Worm (Caenorhabditis elegans) whole organism, L1 larva: Measurements from ENCODE around the gene K09E9.3.

Experiments used
- alr-1 ChIP-seq: fragments of 200-800 bp; sonication (Bioruptor generic); optimal IDR thresholded peaks from 2 replicates; lab custom pipeline; 2018; ENCODE audit warnings: borderline replicate concordance, mild to moderate bottlenecking, missing genetic modification characterization, missing compliant biosample characterization
- ama-1 ChIP-seq: fragments of 150-350 bp; optimal IDR thresholded peaks from 2 replicates; lab custom pipeline; 2014
- ceh-63 ChIP-seq: fragments of 200-800 bp; sonication (Bioruptor generic); optimal IDR thresholded peaks from 2 replicates; lab custom pipeline; 2018; ENCODE audit warnings: mild to moderate bottlenecking, missing genetic modification characterization, missing compliant biosample characterization
- ceh-8 ChIP-seq: fragments of 200-800 bp; sonication (Bioruptor generic); optimal IDR thresholded peaks from 2 replicates; lab custom pipeline; 2018; ENCODE audit warnings: mild to moderate bottlenecking, missing genetic modification characterization, moderate library complexity, missing compliant biosample characterization
- ceh-82 ChIP-seq, 3 experiments: fragments of 150-350 bp in 1 of 3; sonication (generic microtip) in 2 of 3; optimal IDR thresholded peaks; 2 replicates each; lab custom pipeline; 2014 to 2017; ENCODE audit warnings: missing biosample characterization in 3 of 3, missing genetic modification characterization in 3 of 3
- ceh-88 ChIP-seq: fragments of 200-800 bp; sonication (Bioruptor generic); IDR thresholded peaks from 2 replicates; pipeline ENCODE4 v1.3.6; 2022; ENCODE audit warnings: missing genetic modification characterization, missing compliant biosample characterization
- ceh-90 ChIP-seq: sonication (generic microtip); optimal IDR thresholded peaks from 2 replicates; lab custom pipeline; 2016; ENCODE audit warnings: missing genetic modification characterization, missing compliant biosample characterization
- ces-1 ChIP-seq: fragments of 150-350 bp; optimal IDR thresholded peaks from 2 replicates; lab custom pipeline; 2014; ENCODE audit warnings: missing biosample characterization, missing genetic modification reagents, missing genetic modification characterization
- dsc-1 ChIP-seq: sonication (generic microtip); optimal IDR thresholded peaks from 2 replicates; lab custom pipeline; 2016; ENCODE audit warnings: mild to moderate bottlenecking, missing genetic modification characterization, missing compliant biosample characterization
- egl-13 ChIP-seq: sonication (generic microtip); optimal IDR thresholded peaks from 2 replicates; lab custom pipeline; 2016; ENCODE audit warnings: missing genotype, missing genetic modification reagents, missing genetic modification characterization, missing compliant biosample characterization
- ets-5 ChIP-seq: fragments of 200-800 bp; sonication (Bioruptor generic); IDR thresholded peaks from 2 replicates; pipeline ENCODE4 v1.3.6; 2022; ENCODE audit warnings: missing genetic modification characterization, missing compliant biosample characterization
- fkh-4 ChIP-seq: sonication (generic microtip); optimal IDR thresholded peaks from 2 replicates; lab custom pipeline; 2016; ENCODE audit warnings: missing compliant biosample characterization, missing genetic modification characterization, borderline replicate concordance
- fkh-8 ChIP-seq: sonication (generic microtip); optimal IDR thresholded peaks from 2 replicates; lab custom pipeline; 2016; ENCODE audit warnings: mild to moderate bottlenecking, missing genetic modification characterization, missing compliant biosample characterization
- isw-1 ChIP-seq: fragments of 200-800 bp; sonication (Bioruptor generic); IDR thresholded peaks from 2 replicates; pipeline ENCODE4 v1.3.6; 2022; ENCODE audit warnings: missing genetic modification characterization, missing compliant biosample characterization
- lin-14 ChIP-seq: fragments of 200-800 bp; sonication (Bioruptor generic); optimal IDR thresholded peaks from 2 replicates; lab custom pipeline; 2018; ENCODE audit warnings: mild to moderate bottlenecking, missing genetic modification characterization, moderate library complexity, missing compliant biosample characterization
- lin-15B ChIP-seq: fragments of 150-350 bp; sonication (generic microtip); optimal IDR thresholded peaks from 3 replicates; lab custom pipeline; 2014; ENCODE audit warnings: missing biosample characterization, missing genetic modification characterization
- lin-35 ChIP-seq, 2 experiments: fragments of 150-350 bp; optimal IDR thresholded peaks; 2 replicates each; lab custom pipeline; 2014; ENCODE audit warnings: missing biosample characterization in 2 of 2, missing genetic modification characterization in 2 of 2, missing genetic modification reagents in 2 of 2
- lir-3 ChIP-seq: sonication (generic microtip); optimal IDR thresholded peaks from 2 replicates; lab custom pipeline; 2016; ENCODE audit warnings: mild to moderate bottlenecking, missing genetic modification characterization, moderate library complexity, missing compliant biosample characterization; ENCODE audit not compliant: poor library complexity
- lsy-2 ChIP-seq, 2 experiments: fragments of 150-350 bp; optimal IDR thresholded peaks; 2 replicates each; lab custom pipeline; 2014; ENCODE audit warnings: missing biosample characterization in 2 of 2, missing genetic modification characterization in 2 of 2
- mab-9 ChIP-seq: fragments of 200-800 bp; sonication (Bioruptor generic); IDR thresholded peaks from 2 replicates; pipeline ENCODE4 v1.3.6; 2022; ENCODE audit warnings: missing genetic modification reagents, missing genetic modification characterization, missing compliant biosample characterization
- mef-2 ChIP-seq: fragments of 150-350 bp; optimal IDR thresholded peaks from 2 replicates; lab custom pipeline; 2014; ENCODE audit warnings: missing biosample characterization, missing genetic modification characterization
- nhr-12 ChIP-seq: sonication (generic microtip); optimal IDR thresholded peaks from 2 replicates; lab custom pipeline; 2017; ENCODE audit warnings: missing biosample characterization, missing genetic modification characterization
- nhr-19 ChIP-seq: fragments of 200-800 bp; sonication (Bioruptor generic); conservative IDR thresholded peaks from 2 replicates; pipeline ENCODE4 v1.3.6; 2022; ENCODE audit warnings: missing genetic modification characterization, missing compliant biosample characterization
- nhr-20 ChIP-seq: sonication (generic microtip); optimal IDR thresholded peaks from 2 replicates; lab custom pipeline; 2016; ENCODE audit warnings: mild to moderate bottlenecking, missing genetic modification characterization, missing compliant biosample characterization
- nhr-71 ChIP-seq: sonication (generic microtip); optimal IDR thresholded peaks from 2 replicates; lab custom pipeline; 2016; ENCODE audit warnings: mild to moderate bottlenecking, missing genetic modification characterization, moderate library complexity, missing compliant biosample characterization
- nhr-77 ChIP-seq: fragments of 150-350 bp; optimal IDR thresholded peaks from 2 replicates; lab custom pipeline; 2014; ENCODE audit warnings: missing biosample characterization, missing genetic modification characterization
- nhr-85 ChIP-seq: sonication (generic microtip); peaks from one replicate; lab custom pipeline; 2016; ENCODE audit warnings: missing genetic modification characterization, inconsistent platforms, missing compliant biosample characterization
- pax-3 ChIP-seq: fragments of 200-800 bp; sonication (Bioruptor generic); optimal IDR thresholded peaks from 2 replicates; lab custom pipeline; 2018; ENCODE audit warnings: mild to moderate bottlenecking, missing genetic modification characterization, moderate library complexity, missing compliant biosample characterization
- skn-1 ChIP-seq: fragments of 150-350 bp; optimal IDR thresholded peaks from 2 replicates; lab custom pipeline; 2014; ENCODE audit warnings: missing biosample characterization, missing genetic modification characterization
- snu-23 ChIP-seq: sonication (generic microtip); optimal IDR thresholded peaks from 2 replicates; lab custom pipeline; 2016; ENCODE audit warnings: missing genetic modification characterization, missing compliant biosample characterization
- sox-4 ChIP-seq: sonication (generic microtip); optimal IDR thresholded peaks from 2 replicates; lab custom pipeline; 2016; ENCODE audit warnings: missing genetic modification characterization, missing compliant biosample characterization
- sup-37 ChIP-seq: fragments of 200-800 bp; sonication (Bioruptor generic); optimal IDR thresholded peaks from 2 replicates; lab custom pipeline; 2018; ENCODE audit warnings: mild to moderate bottlenecking, missing genetic modification characterization, missing compliant biosample characterization
- tbx-2 ChIP-seq: sonication (generic microtip); optimal IDR thresholded peaks from 2 replicates; lab custom pipeline; 2016; ENCODE audit warnings: missing genetic modification characterization, missing compliant biosample characterization
- unc-130 ChIP-seq: fragments of 150-350 bp; optimal IDR thresholded peaks from 2 replicates; lab custom pipeline; 2017; ENCODE audit warnings: missing biosample characterization, missing genetic modification characterization, inconsistent platforms
- unc-86 ChIP-seq: sonication (generic microtip); optimal IDR thresholded peaks from 2 replicates; lab custom pipeline; 2016; ENCODE audit warnings: missing genetic modification characterization, missing compliant biosample characterization
- zag-1 ChIP-seq: fragments of 150-350 bp; optimal IDR thresholded peaks from 2 replicates; lab custom pipeline; 2014; ENCODE audit warnings: missing biosample characterization, missing genetic modification characterization
- ztf-11 ChIP-seq, 2 experiments: sonication (generic microtip); optimal IDR thresholded peaks; 2 replicates each; lab custom pipeline; 2016 to 2017; ENCODE audit warnings: missing genetic modification characterization in 2 of 2, missing biosample characterization in 1 of 2, missing compliant biosample characterization in 1 of 2
- ztf-4 ChIP-seq: fragments of 150-350 bp; optimal IDR thresholded peaks from 2 replicates; lab custom pipeline; 2014; ENCODE audit warnings: missing biosample characterization, missing genetic modification characterization

Gene K09E9.3

DNA sequence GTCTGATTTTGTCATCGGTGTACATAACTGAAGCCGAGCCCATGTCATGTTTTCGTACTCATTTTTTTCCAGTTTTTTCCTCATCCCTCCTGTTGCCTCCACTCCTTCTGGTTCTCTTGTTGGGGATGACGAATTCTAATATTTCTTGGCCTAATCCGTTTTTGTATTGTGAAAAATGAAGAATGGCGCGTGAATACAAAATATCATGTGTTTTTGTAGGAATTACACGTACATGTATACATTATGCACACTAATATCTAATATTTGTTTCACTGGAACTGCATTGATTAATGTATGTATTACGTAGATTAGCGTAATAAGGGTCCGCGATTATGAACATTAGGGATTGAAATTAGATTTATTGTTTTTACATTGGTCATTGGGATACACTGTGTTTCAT, 42.0 kb upstream of the K09E9.3 start:
- TF ChIP-seq zag-1 (tag; lab: Kevin White, UChicago) (no peak), fkh-4 (tag; lab: Kevin White, UChicago) (peak; percentile 0), unc-86 (no peak), nhr-85 (tag; lab: Kevin White, UChicago) (no peak), skn-1 (tag; lab: Kevin White, UChicago) (no peak), isw-1 (no peak), pax-3 (tag; lab: Kevin White, UChicago) (peak; percentile 59), dsc-1 (tag; lab: Kevin White, UChicago) (peak; percentile 90), sox-4 (peak; percentile 23), mef-2 (tag; lab: Kevin White, UChicago) (no peak)
- TF ChIP-seq, all 84 proteins: peak for 4

DNA sequence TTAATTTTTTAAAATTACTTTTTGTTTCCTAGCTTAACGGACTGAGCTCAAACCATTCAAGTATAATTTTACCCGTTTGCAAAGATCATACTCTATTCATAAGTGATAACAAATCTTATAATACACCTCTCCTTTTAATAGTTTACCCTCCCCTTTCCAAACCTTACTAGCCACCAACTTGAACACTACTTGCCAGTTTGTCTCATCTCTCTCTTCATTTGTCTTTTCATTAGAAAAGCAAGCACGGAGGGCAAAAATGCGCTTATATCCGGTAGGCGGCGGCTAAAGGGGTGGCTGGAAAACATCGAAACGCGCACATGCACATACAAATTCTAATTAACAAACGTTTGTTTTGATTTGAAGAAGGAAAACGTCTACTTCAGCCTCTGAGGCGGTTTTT, 41.4 kb upstream of the K09E9.3 start:
- TF ChIP-seq skn-1 (tag; lab: Kevin White, UChicago) (no peak), ztf-4 (tag; lab: Kevin White, UChicago) (no peak), snu-23 (GFP tag; lab: Kevin White, UChicago) (no peak), zag-1 (tag; lab: Kevin White, UChicago) (no peak), ceh-88 (no peak), sup-37 (no peak), nhr-85 (tag; lab: Kevin White, UChicago) (no peak), unc-130 (tag; lab: Kevin White, UChicago) (no peak), nhr-20 (no peak), nhr-77 (no peak), ceh-82 (tag; optimal IDR thresholded peaks at IDR 0.05; lab: Kevin White, UChicago) (no peak), mef-2 (tag; lab: Kevin White, UChicago) (no peak), ama-1 (no peak), lir-3 (tag; lab: Kevin White, UChicago) (no peak)

DNA sequence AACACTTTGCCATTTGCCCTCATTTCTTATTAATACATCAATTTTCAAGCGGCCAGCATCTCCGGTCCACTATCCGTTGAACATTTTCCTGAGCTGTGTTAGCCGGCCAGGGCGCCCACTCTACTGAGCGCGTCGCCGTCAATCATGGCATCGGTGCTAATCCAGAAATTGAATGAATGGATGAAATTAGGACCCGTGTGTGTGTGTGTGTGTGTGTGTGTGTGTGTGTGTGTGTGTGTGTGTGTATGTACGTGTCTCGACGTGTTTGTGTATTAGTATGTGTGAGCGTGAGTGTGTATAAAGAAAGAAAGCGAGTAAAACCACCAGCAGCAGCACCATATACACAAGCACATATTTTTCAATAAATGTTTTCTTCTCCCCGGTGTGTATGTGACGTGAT, 39.6 kb upstream of the K09E9.3 start:
- TF ChIP-seq fkh-8 (tag; lab: Kevin White, UChicago) (peak; percentile 47), snu-23 (GFP tag; lab: Kevin White, UChicago) (peak; percentile 2), mab-9 (peak; percentile 43; the same call in 1 of the 2 replicates), alr-1 (tag; lab: Kevin White, UChicago) (no peak), dsc-1 (tag; lab: Kevin White, UChicago) (peak; percentile 5), ces-1 (GFP tag; lab: Kevin White, UChicago) (no peak), nhr-12 (no peak), nhr-85 (tag; lab: Kevin White, UChicago) (peak; percentile 43), lin-15B (tag; lab: Kevin White, UChicago) (no peak), lin-35 (GFP tag; optimal IDR thresholded peaks at IDR 0.05; lab: Kevin White, UChicago) (no peak), lin-14 (peak; percentile 76), egl-13 (tag; lab: Kevin White, UChicago) (peak; percentile 4), ceh-8 (peak; percentile 71), nhr-71 (tag; lab: Kevin White, UChicago) (peak; percentile 7), lsy-2 (tag; optimal IDR thresholded peaks at IDR 0.05; lab: Kevin White, UChicago) (peak in 1 of 2 experiments; percentile 3), ceh-82 (tag; optimal IDR thresholded peaks at IDR 0.05; lab: Kevin White, UChicago) (peak in 1 of 3 experiments; percentile 12)
- TF ChIP-seq, all 84 proteins: peak for 11

DNA sequence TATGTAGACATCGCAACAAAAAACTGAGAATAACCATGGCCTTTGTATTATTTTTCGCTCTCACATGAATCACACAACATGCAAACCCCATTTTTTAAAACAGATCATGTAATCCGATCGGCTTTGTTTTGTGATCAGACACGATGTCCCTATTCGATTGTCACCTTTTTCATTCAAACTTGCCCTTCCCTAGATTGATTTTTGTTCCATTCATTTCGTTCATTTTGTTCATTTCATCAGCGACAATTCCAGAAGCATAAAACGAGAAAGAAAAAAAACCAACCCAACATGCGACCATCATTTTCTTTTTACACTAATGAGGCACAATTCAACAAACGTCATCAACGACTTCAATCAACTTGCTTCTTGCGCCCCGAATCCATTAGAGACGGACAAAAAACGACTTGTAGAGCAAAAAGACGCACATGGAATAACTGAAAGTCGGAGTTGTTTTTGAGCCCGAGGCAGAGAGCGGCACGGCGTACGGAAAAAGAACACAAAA, 37.4 kb upstream of the K09E9.3 start, which contains the start of gene F59D12.3:
F59D12.3 (minus strand) TSS at position 51 of the 502 bp plus-strand sequence.
- TF ChIP-seq lin-14 = peak; percentile 21
- TF ChIP-seq ceh-88 = no peak
- no peak for TF ChIP-seq egl-13 (tag; lab: Kevin White, UChicago)
- TF ChIP-seq nhr-71 (tag; lab: Kevin White, UChicago) = no peak
- TF ChIP-seq lsy-2 (tag; optimal IDR thresholded peaks at IDR 0.05; lab: Kevin White, UChicago) = no peak
- no peak for TF ChIP-seq tbx-2 (tag; lab: Kevin White, UChicago)
- TF ChIP-seq nhr-19 (GFP tag; lab: Robert Waterston, UW) = no peak
- TF ChIP-seq ceh-90 (tag; lab: Kevin White, UChicago) = no peak
- no peak for TF ChIP-seq lir-3 (tag; lab: Kevin White, UChicago)
- TF ChIP-seq ets-5 (GFP tag; lab: Robert Waterston, UW) = no peak
- peak; percentile 60 for TF ChIP-seq ceh-8
- TF ChIP-seq ceh-63 (GFP tag; lab: Kevin White, UChicago) = peak; percentile 53
- TF ChIP-seq sox-4 = no peak
- no peak for TF ChIP-seq zag-1 (tag; lab: Kevin White, UChicago)
- TF ChIP-seq ztf-11 (tag; optimal IDR thresholded peaks at IDR 0.05; lab: Kevin White, UChicago) = no peak
- TF ChIP-seq lin-15B (tag; lab: Kevin White, UChicago) = no peak
